Worm (Caenorhabditis elegans) whole organism, young adult: ENCODE results near the gene Y38F1A.7.

Experiments used
- B0019.2 ChIP-seq: fragments of 200-800 bp; sonication (Bioruptor generic); conservative IDR thresholded peaks from 2 replicates; pipeline ENCODE4 v1.3.6; 2022; ENCODE audit warnings: missing genetic modification reagents, missing genetic modification characterization, missing compliant biosample characterization
- B0261.1 ChIP-seq: sonication (generic microtip); optimal IDR thresholded peaks from 2 replicates; lab custom pipeline; 2016; ENCODE audit warnings: mild to moderate bottlenecking, missing genetic modification characterization, moderate library complexity, missing compliant biosample characterization
- attf-5 ChIP-seq: fragments of 200-800 bp; sonication (Bioruptor generic); optimal IDR thresholded peaks from 2 replicates; lab custom pipeline; 2018; ENCODE audit warnings: mild to moderate bottlenecking, missing genetic modification characterization, missing compliant biosample characterization
- die-1 ChIP-seq: sonication (generic microtip); optimal IDR thresholded peaks from 2 replicates; lab custom pipeline; 2016; ENCODE audit warnings: missing genotype, mild to moderate bottlenecking, missing genetic modification characterization, missing compliant biosample characterization
- dpl-1 ChIP-seq: fragments of 150-350 bp; optimal IDR thresholded peaks from 2 replicates; lab custom pipeline; 2014; ENCODE audit warnings: missing biosample characterization, missing genetic modification reagents, missing genetic modification characterization
- egl-44 ChIP-seq: fragments of 200-800 bp; sonication (Bioruptor generic); IDR thresholded peaks from 2 replicates; pipeline ENCODE4 v1.3.6; 2022; ENCODE audit warnings: missing genetic modification reagents, missing genetic modification characterization, missing compliant biosample characterization
- hmg-20 ChIP-seq: fragments of 200-800 bp; sonication (Bioruptor generic); IDR thresholded peaks from 2 replicates; pipeline ENCODE4 v1.3.6; 2022; ENCODE audit warnings: missing genetic modification reagents, missing genetic modification characterization, missing compliant biosample characterization
- mel-28 ChIP-seq: sonication (generic microtip); optimal IDR thresholded peaks from 2 replicates; lab custom pipeline; 2016; ENCODE audit warnings: borderline replicate concordance, mild to moderate bottlenecking, missing genetic modification characterization, missing compliant biosample characterization
- repo-1 ChIP-seq: sonication (generic microtip); optimal IDR thresholded peaks from 2 replicates; lab custom pipeline; 2017; ENCODE audit warnings: mild to moderate bottlenecking, missing genetic modification characterization, missing compliant biosample characterization
- snpc-1.3 ChIP-seq: sonication (generic microtip); optimal IDR thresholded peaks from 2 replicates; lab custom pipeline; 2017; ENCODE audit warnings: missing genetic modification characterization, mild to moderate bottlenecking, missing compliant biosample characterization, antibody characterized with exemption, moderate library complexity, missing genotype, missing genetic modification reagents; ENCODE audit not compliant: insufficient read depth
- snpc-4 ChIP-seq, 5 experiments: fragments of 150-350 bp in 1 of 5; sonication (generic microtip) in 4 of 5; optimal IDR thresholded peaks; 2 replicates each; lab custom pipeline; 2014 to 2018; ENCODE audit warnings: missing genetic modification characterization in 5 of 5, missing biosample characterization in 3 of 5, antibody characterized with exemption in 2 of 5, mild to moderate bottlenecking in 2 of 5, missing compliant biosample characterization in 2 of 5, missing genotype in 2 of 5, moderate library complexity in 2 of 5, missing genetic modification reagents in 1 of 5
- ztf-18 ChIP-seq: sonication (generic microtip); optimal IDR thresholded peaks from 2 replicates; lab custom pipeline; 2016; ENCODE audit warnings: missing genotype, mild to moderate bottlenecking, missing genetic modification characterization, missing compliant biosample characterization

- TF ChIP-seq mel-28 (tag; lab: Kevin White, UChicago) = no peak
- no peak for TF ChIP-seq dpl-1
- TF ChIP-seq ztf-18 = no peak
- no peak for TF ChIP-seq B0261.1 (tag; lab: Kevin White, UChicago)
- no peak for TF ChIP-seq snpc-4 (GFP tag; optimal IDR thresholded peaks at IDR 0.05; lab: Kevin White, UChicago)
- no peak for TF ChIP-seq snpc-4 (tag; optimal IDR thresholded peaks at IDR 0.05; lab: Kevin White, UChicago)
- no peak for TF ChIP-seq die-1
- TF ChIP-seq repo-1 (tag; lab: Kevin White, UChicago) = no peak
- TF ChIP-seq B0019.2 (GFP tag; lab: Robert Waterston, UW) = no peak
- no peak for TF ChIP-seq attf-5 (GFP tag; lab: Kevin White, UChicago)
- TF ChIP-seq hmg-20 (GFP tag; lab: Robert Waterston, UW) = no peak
- TF ChIP-seq snpc-1.3 (tag; lab: Kevin White, UChicago) = no peak
- TF ChIP-seq egl-44 (GFP tag; lab: Robert Waterston, UW) = no peak
Observed at ce11 chrII:12966274-12966673, 31.3 kb downstream of the Y38F1A.7 start.
